Fruit fly (Drosophila melanogaster) whole organism, wandering third instar larva: Measurements from ENCODE around the gene RpS27.

ENCODE experiments used
- Abd-B ChIP-seq: fragments of >200 bp; optimal IDR thresholded peaks from 2 replicates; lab custom pipeline; 2017; ENCODE audit warnings: missing biosample characterization, missing genetic modification characterization
- CG32264 ChIP-seq: fragments of 200-800 bp; sonication (Bioruptor generic); optimal IDR thresholded peaks from 2 replicates; lab custom pipeline; 2016; ENCODE audit warnings: missing biosample characterization, missing genetic modification characterization
- CG9705 ChIP-seq: fragments of 200-800 bp; sonication (Bioruptor generic); optimal IDR thresholded peaks from 2 replicates; lab custom pipeline; 2018; ENCODE audit warnings: missing biosample characterization, mild to moderate bottlenecking, missing genetic modification characterization
- CrebA ChIP-seq: fragments of 200-800 bp; sonication (Bioruptor generic); optimal IDR thresholded peaks from 2 replicates; lab custom pipeline; 2016; ENCODE audit warnings: missing biosample characterization, mild to moderate bottlenecking, missing genetic modification characterization, borderline replicate concordance
- Dfd ChIP-seq: fragments of >200 bp; optimal IDR thresholded peaks from 2 replicates; lab custom pipeline; 2017; ENCODE audit warnings: missing biosample characterization, missing genetic modification characterization
- GATAd ChIP-seq: sonication (Bioruptor generic); optimal IDR thresholded peaks from 2 replicates; lab custom pipeline; 2016; ENCODE audit warnings: missing biosample characterization, missing genetic modification characterization
- HLH106 ChIP-seq: fragments of 200-800 bp; optimal IDR thresholded peaks from 3 replicates; lab custom pipeline; 2019; ENCODE audit warnings: missing biosample characterization, mild to moderate bottlenecking, missing genetic modification characterization, moderate library complexity
- Hnf4 ChIP-seq: fragments of 200-800 bp; sonication (Bioruptor generic); optimal IDR thresholded peaks from 2 replicates; lab custom pipeline; 2016; ENCODE audit warnings: missing biosample characterization, mild to moderate bottlenecking, missing genetic modification characterization
- Hr78 ChIP-seq: fragments of >200 bp; optimal IDR thresholded peaks from 2 replicates; lab custom pipeline; 2017; ENCODE audit warnings: missing biosample characterization, missing genetic modification characterization
- Hr83 ChIP-seq: fragments of 200-300 bp; sonication (Bioruptor generic); optimal IDR thresholded peaks from 2 replicates; lab custom pipeline; 2016; ENCODE audit warnings: missing biosample characterization, mild to moderate bottlenecking, missing genetic modification characterization, moderate library complexity; ENCODE audit not compliant: poor library complexity, severe bottlenecking
- Jra ChIP-seq: sonication (Bioruptor generic); optimal IDR thresholded peaks from 2 replicates; lab custom pipeline; 2016; ENCODE audit warnings: missing biosample characterization, missing genetic modification characterization
- Mio ChIP-seq: sonication (Bioruptor generic); optimal IDR thresholded peaks from 2 replicates; lab custom pipeline; 2016; ENCODE audit warnings: missing biosample characterization, missing genetic modification characterization
- Myc ChIP-seq: fragments of >200 bp; optimal IDR thresholded peaks from 2 replicates; lab custom pipeline; 2017
- N ChIP-seq: fragments of >200 bp; optimal IDR thresholded peaks from 2 replicates; lab custom pipeline; 2018; ENCODE audit warnings: missing biosample characterization, missing external identifiers, missing genetic modification characterization
- OdsH ChIP-seq: fragments of 200-800 bp; sonication (Bioruptor generic); optimal IDR thresholded peaks from 2 replicates; lab custom pipeline; 2016; ENCODE audit warnings: missing biosample characterization, mild to moderate bottlenecking, missing genetic modification characterization
- Rel ChIP-seq, 2 experiments: fragments of 200-800 bp; sonication (Bioruptor generic) in 1 of 2; optimal IDR thresholded peaks; 2 replicates in 1 of 2; 3 replicates in 1 of 2; lab custom pipeline; 2016 to 2019; ENCODE audit warnings: mild to moderate bottlenecking in 2 of 2, missing biosample characterization in 2 of 2, missing genetic modification characterization in 2 of 2, moderate library complexity in 1 of 2
- Sp1 ChIP-seq: fragments of 200-800 bp; sonication (Bioruptor generic); optimal IDR thresholded peaks from 3 replicates; lab custom pipeline; 2019; ENCODE audit warnings: missing biosample characterization, mild to moderate bottlenecking, missing genetic modification characterization, moderate library complexity
- Vsx2 ChIP-seq: fragments of 200-300, 225-300 bp; sonication (Bioruptor generic); optimal IDR thresholded peaks from 2 replicates; lab custom pipeline; 2018; ENCODE audit warnings: missing biosample characterization, missing genetic modification characterization; ENCODE audit not compliant: partially characterized antibody
- br ChIP-seq: fragments of 200-800 bp; sonication (Bioruptor generic); optimal IDR thresholded peaks from 2 replicates; lab custom pipeline; 2016; ENCODE audit warnings: missing biosample characterization, missing genetic modification characterization
- brk ChIP-seq: fragments of 200-800 bp; sonication (Bioruptor generic); optimal IDR thresholded peaks from 2 replicates; lab custom pipeline; 2016; ENCODE audit warnings: missing biosample characterization, mild to moderate bottlenecking, missing genetic modification characterization
- dl ChIP-seq, 2 experiments: fragments of 175-275, 200-275 bp in 1 of 2; fragments of 200-275 bp in 1 of 2; sonication (Bioruptor generic); optimal IDR thresholded peaks; lab custom pipeline; 2018; ENCODE audit warnings: mild to moderate bottlenecking in 2 of 2, missing biosample characterization in 2 of 2, missing genetic modification characterization in 2 of 2, moderate library complexity in 2 of 2; ENCODE audit not compliant: partially characterized antibody in 2 of 2, insufficient read depth in 1 of 2
- dmrt93B ChIP-seq: fragments of 200-800 bp; sonication (Bioruptor generic); optimal IDR thresholded peaks from 2 replicates; lab custom pipeline; 2018; ENCODE audit warnings: missing biosample characterization, mild to moderate bottlenecking, missing genetic modification characterization
- dsf ChIP-seq: sonication (Bioruptor generic); optimal IDR thresholded peaks from 2 replicates; lab custom pipeline; 2016; ENCODE audit warnings: missing biosample characterization, missing genetic modification characterization, borderline replicate concordance
- ey ChIP-seq: fragments of 200-800 bp; sonication (Bioruptor generic); optimal IDR thresholded peaks from 2 replicates; lab custom pipeline; 2016; ENCODE audit warnings: missing biosample characterization, missing genetic modification characterization
- foxo ChIP-seq, 2 experiments: fragments of 200-800 bp; sonication (Bioruptor generic); optimal IDR thresholded peaks; 2 replicates in 1 of 2; 3 replicates in 1 of 2; lab custom pipeline; 2016 to 2017; ENCODE audit warnings: missing biosample characterization in 2 of 2, missing genetic modification characterization in 2 of 2
- fru ChIP-seq: fragments of 200-800 bp; sonication (Bioruptor generic); optimal IDR thresholded peaks from 3 replicates; lab custom pipeline; 2016; ENCODE audit warnings: missing biosample characterization, mild to moderate bottlenecking, missing genetic modification characterization
- h ChIP-seq: fragments of 200-800 bp; sonication (Bioruptor generic); optimal IDR thresholded peaks from 3 replicates; lab custom pipeline; 2016; ENCODE audit warnings: missing biosample characterization, mild to moderate bottlenecking, missing genetic modification characterization
- jim ChIP-seq: fragments of 175-275, 200-325 bp; sonication (Bioruptor generic); optimal IDR thresholded peaks from 2 replicates; lab custom pipeline; 2016; ENCODE audit warnings: missing biosample characterization, mild to moderate bottlenecking, missing genetic modification characterization
- lola ChIP-seq: fragments of >200 bp; optimal IDR thresholded peaks from 2 replicates; lab custom pipeline; 2017; ENCODE audit warnings: missing biosample characterization, missing genetic modification characterization
- pan ChIP-seq: fragments of >200 bp; optimal IDR thresholded peaks from 2 replicates; lab custom pipeline; 2017
- psq ChIP-seq: fragments of 200-800 bp; sonication (Bioruptor generic); optimal IDR thresholded peaks from 3 replicates; lab custom pipeline; 2017; ENCODE audit warnings: missing biosample characterization, mild to moderate bottlenecking, missing genetic modification characterization, moderate library complexity
- rgr ChIP-seq: fragments of 200-800 bp; sonication (Bioruptor generic); optimal IDR thresholded peaks from 3 replicates; lab custom pipeline; 2016; ENCODE audit warnings: missing biosample characterization, mild to moderate bottlenecking, missing genetic modification characterization
- sage ChIP-seq: fragments of 200-800 bp; sonication (Bioruptor generic); optimal IDR thresholded peaks from 2 replicates; lab custom pipeline; 2016; ENCODE audit warnings: missing biosample characterization, mild to moderate bottlenecking, missing genetic modification characterization
- sv ChIP-seq: fragments of 200-800 bp; sonication (Bioruptor generic); optimal IDR thresholded peaks from 3 replicates; lab custom pipeline; 2016; ENCODE audit warnings: missing biosample characterization, missing genetic modification characterization
- tai ChIP-seq: sonication (Bioruptor generic); optimal IDR thresholded peaks from 2 replicates; lab custom pipeline; 2016; ENCODE audit warnings: missing biosample characterization, missing genetic modification characterization
- usp ChIP-seq: fragments of >200 bp; optimal IDR thresholded peaks from 2 replicates; lab custom pipeline; 2017; ENCODE audit warnings: missing biosample characterization, missing genetic modification characterization
- woc ChIP-seq: sonication (Bioruptor generic); optimal IDR thresholded peaks from 2 replicates; lab custom pipeline; 2016; ENCODE audit warnings: missing biosample characterization, mild to moderate bottlenecking, missing genetic modification characterization

The RpS27 gene

dm6 chr3R:25225483-25225882 lies 21.8 kb downstream of the RpS27 start:
- no peak for TF ChIP-seq jim (GFP tag; lab: Kevin White, UChicago)
- TF ChIP-seq Rel (GFP tag; optimal IDR thresholded peaks at IDR 0.05; lab: Kevin White, UChicago), result no peak
- TF ChIP-seq Rel (tag; optimal IDR thresholded peaks at IDR 0.05; lab: Kevin White, UChicago), result no peak
- TF ChIP-seq tai (GFP tag; lab: Kevin White, UChicago), result no peak
- no peak for TF ChIP-seq psq (GFP tag; lab: Kevin White, UChicago)
- no peak for TF ChIP-seq sage (GFP tag; lab: Kevin White, UChicago)
- TF ChIP-seq Jra (GFP tag; lab: Kevin White, UChicago), result no peak
- no peak for TF ChIP-seq dsf (GFP tag; lab: Kevin White, UChicago)
- no peak for TF ChIP-seq woc (GFP tag; lab: Kevin White, UChicago)
- no peak for TF ChIP-seq usp
- TF ChIP-seq fru, result no peak
- no peak for TF ChIP-seq dmrt93B
- TF ChIP-seq sv (GFP tag; lab: Kevin White, UChicago), result no peak

- TF ChIP-seq N (GFP tag; lab: Kevin White, UChicago), result peak; percentile 92
- no peak for TF ChIP-seq HLH106 (tag; lab: Kevin White, UChicago)
- TF ChIP-seq foxo (GFP tag; optimal IDR thresholded peaks at IDR 0.05; lab: Kevin White, UChicago), result no peak
- TF ChIP-seq Hr78 (GFP tag; lab: Kevin White, UChicago), result peak; percentile 47
- peak; percentile 71 for TF ChIP-seq Hr83
These were observed 26.0 kb downstream of the RpS27 start, which contains the start of gene Alg9 for dm6 chr3R:25221203-25221807. Gene Alg9 (plus strand): TSS chr3R:25221589.

dm6 chr3R:25219018-25219417 lies 28.3 kb downstream of the RpS27 start, which contains the start of gene CG31103:
Gene CG31103 (plus strand): TSS chr3R:25219318.
- TF ChIP-seq OdsH (GFP tag; lab: Kevin White, UChicago), result no peak
- TF ChIP-seq pan (lab: Kevin White, UChicago), result no peak
- TF ChIP-seq, all 38 proteins: peak for 0

dm6 chr3R:25215997-25216396 lies 31.3 kb downstream of the RpS27 start, which contains the start of gene CG31106:
Gene CG31106 (plus strand): TSS chr3R:25216297.
- TF ChIP-seq Sp1 (no peak), Rel (GFP tag; optimal IDR thresholded peaks at IDR 0.05; lab: Kevin White, UChicago) (no peak), Rel (tag; optimal IDR thresholded peaks at IDR 0.05; lab: Kevin White, UChicago) (no peak), br (GFP tag; lab: Kevin White, UChicago) (no peak), rgr (GFP tag; lab: Kevin White, UChicago) (no peak), GATAd (GFP tag; lab: Kevin White, UChicago) (no peak), Hnf4 (GFP tag; lab: Kevin White, UChicago) (no peak), Dfd (no peak), tai (GFP tag; lab: Kevin White, UChicago) (no peak), Jra (GFP tag; lab: Kevin White, UChicago) (no peak), dmrt93B (no peak), brk (GFP tag; lab: Kevin White, UChicago) (no peak), jim (GFP tag; lab: Kevin White, UChicago) (no peak), Abd-B (GFP tag; lab: Kevin White, UChicago) (no peak), foxo (GFP tag; optimal IDR thresholded peaks at IDR 0.05; lab: Kevin White, UChicago) (no peak), woc (GFP tag; lab: Kevin White, UChicago) (no peak), OdsH (GFP tag; lab: Kevin White, UChicago) (no peak)

- TF ChIP-seq OdsH (GFP tag; lab: Kevin White, UChicago) (no peak), Hnf4 (GFP tag; lab: Kevin White, UChicago) (peak; percentile 44), usp (no peak), Abd-B (GFP tag; lab: Kevin White, UChicago) (no peak), lola (no peak), sv (GFP tag; lab: Kevin White, UChicago) (no peak), jim (GFP tag; lab: Kevin White, UChicago) (no peak), Mio (GFP tag; lab: Kevin White, UChicago) (no peak), CG9705 (no peak), woc (GFP tag; lab: Kevin White, UChicago) (peak; percentile 65), GATAd (GFP tag; lab: Kevin White, UChicago) (no peak), rgr (GFP tag; lab: Kevin White, UChicago) (no peak), CrebA (no peak), dl (GFP tag; optimal IDR thresholded peaks at IDR 0.05; lab: Kevin White, UChicago; ENCODE audit: insufficient read depth in 1 of 2, partially characterized antibody in 2 of 2) (no peak), h (peak; percentile 48), Dfd (no peak), Rel (GFP tag; optimal IDR thresholded peaks at IDR 0.05; lab: Kevin White, UChicago) (no peak), Rel (tag; optimal IDR thresholded peaks at IDR 0.05; lab: Kevin White, UChicago) (no peak), foxo (GFP tag; optimal IDR thresholded peaks at IDR 0.05; lab: Kevin White, UChicago) (peak in 1 of 2 experiments; percentile 53), brk (GFP tag; lab: Kevin White, UChicago) (peak; percentile 29), fru (peak; percentile 24), N (GFP tag; lab: Kevin White, UChicago) (no peak), Myc (lab: Kevin White, UChicago) (no peak), Hr83 (peak; percentile 33), HLH106 (tag; lab: Kevin White, UChicago) (peak; percentile 8), Vsx2 (GFP tag; lab: Kevin White, UChicago) (no peak), ey (GFP tag; lab: Kevin White, UChicago) (no peak), psq (GFP tag; lab: Kevin White, UChicago) (no peak), dmrt93B (no peak), CG32264 (GFP tag; lab: Kevin White, UChicago) (no peak)
These were observed 32.2 kb downstream of the RpS27 start, which contains the start of gene Saysd1 for dm6 chr3R:25215123-25215522. Gene Saysd1 (minus strand): TSS chr3R:25215188.
